Fruit fly (Drosophila melanogaster): ENCODE data around the gene PyK.

Gene PyK

DNA sequence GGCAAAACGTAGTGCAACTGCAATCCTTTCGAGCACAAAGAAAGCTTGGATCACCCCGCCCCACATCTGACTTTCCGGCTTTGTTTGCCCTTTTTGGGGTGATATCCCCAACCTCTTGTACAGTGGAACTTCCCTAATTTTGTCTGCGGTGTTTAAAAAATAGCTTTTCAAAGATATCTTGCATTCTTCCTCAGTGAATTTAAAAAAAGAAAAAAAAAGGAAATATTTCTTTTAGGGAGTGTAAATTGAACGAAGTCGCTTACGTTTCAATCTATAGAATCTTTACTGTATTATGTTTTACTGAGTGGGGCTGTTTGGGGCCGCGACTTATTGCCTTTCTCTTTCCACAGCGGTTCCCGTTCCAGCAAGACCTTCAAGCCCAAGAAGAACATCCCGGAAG lies 54.3 kb downstream of the PyK start:
- TF ChIP-seq acj6 (GFP tag; optimal IDR thresholded peaks at IDR 0.05), result peak; percentile 72
- TF ChIP-seq cyc (GFP tag; optimal IDR thresholded peaks at IDR 0.05), result peak; percentile 84
- no peak for TF ChIP-seq fd85E (GFP tag; optimal IDR thresholded peaks at IDR 0.05)
- peak; percentile 71 for TF ChIP-seq CG8632 (GFP tag; optimal IDR thresholded peaks at IDR 0.05)
- TF ChIP-seq CG3032 (tag; optimal IDR thresholded peaks at IDR 0.05), result peak; percentile 61
- peak; percentile 82 for TF ChIP-seq lz (GFP tag; optimal IDR thresholded peaks at IDR 0.05)
- TF ChIP-seq CG6276 (GFP tag; optimal IDR thresholded peaks at IDR 0.05), result no peak
- peak; percentile 27 for TF ChIP-seq CG16779 (tag; optimal IDR thresholded peaks at IDR 0.05)
- TF ChIP-seq vri (GFP tag; optimal IDR thresholded peaks at IDR 0.05), result peak; percentile 45
- peak; percentile 69 for TF ChIP-seq achi (GFP tag; optimal IDR thresholded peaks at IDR 0.05)
- peak; percentile 23 for TF ChIP-seq CG10669 (GFP tag; optimal IDR thresholded peaks at IDR 0.05)
- TF ChIP-seq CG8319 (GFP tag; optimal IDR thresholded peaks at IDR 0.05), result peak; percentile 61
- TF ChIP-seq fd59A (GFP tag; optimal IDR thresholded peaks at IDR 0.05), result no peak
- peak; percentile 87 for TF ChIP-seq CG31627 (GFP tag; optimal IDR thresholded peaks at IDR 0.05)
- TF ChIP-seq net (GFP tag; optimal IDR thresholded peaks at IDR 0.05), result peak; percentile 61
- TF ChIP-seq Lpt (GFP tag; optimal IDR thresholded peaks at IDR 0.05), result no peak
- no peak for TF ChIP-seq CG6854 (GFP tag; optimal IDR thresholded peaks at IDR 0.05)
- TF ChIP-seq CG11762 (GFP tag; optimal IDR thresholded peaks at IDR 0.05; ENCODE audit: insufficient read depth), result peak; percentile 24
- peak; percentile 88 for TF ChIP-seq Eip78C (GFP tag)
- peak; percentile 95 for TF ChIP-seq svp (GFP tag)
- peak; percentile 86 for TF ChIP-seq esn (GFP tag; optimal IDR thresholded peaks at IDR 0.05)
- TF ChIP-seq Ets21C (GFP tag; optimal IDR thresholded peaks at IDR 0.05), result peak; percentile 73
- TF ChIP-seq CG32006 (GFP tag; optimal IDR thresholded peaks at IDR 0.05), result no peak
- no peak for TF ChIP-seq CG10631 (GFP tag; optimal IDR thresholded peaks at IDR 0.05)
- peak; percentile 80 for TF ChIP-seq CG6792 (GFP tag; optimal IDR thresholded peaks at IDR 0.05)
- peak; percentile 88 for TF ChIP-seq eg (GFP tag; IDR thresholded peaks at IDR 0.05)
- peak; percentile 68 for TF ChIP-seq CG11902 (GFP tag; optimal IDR thresholded peaks at IDR 0.05)
- TF ChIP-seq Met (GFP tag; optimal IDR thresholded peaks at IDR 0.05), result peak; percentile 84
- TF ChIP-seq OdsH (GFP tag; optimal IDR thresholded peaks at IDR 0.05), result no peak
- TF ChIP-seq CG1621 (tag; optimal IDR thresholded peaks at IDR 0.05), result no peak
- TF ChIP-seq Hr38 (GFP tag; optimal IDR thresholded peaks at IDR 0.05), result no peak
- peak; percentile 75 for TF ChIP-seq Sox14 (GFP tag; optimal IDR thresholded peaks at IDR 0.05)
- peak; percentile 86 for TF ChIP-seq CG6163 (GFP tag; IDR thresholded peaks at IDR 0.05)
- TF ChIP-seq pdm3 (GFP tag; optimal IDR thresholded peaks at IDR 0.05), result peak; percentile 77
- TF ChIP-seq spab (GFP tag; optimal IDR thresholded peaks at IDR 0.05), result no peak
- no peak for TF ChIP-seq fkh (GFP tag; optimal IDR thresholded peaks at IDR 0.05)
- TF ChIP-seq Eip93F (GFP tag; optimal IDR thresholded peaks at IDR 0.05), result peak; percentile 24
- peak in 1 of 2 experiments; percentile 39 for TF ChIP-seq ss (GFP tag; optimal IDR thresholded peaks at IDR 0.05)
- peak; percentile 79 for TF ChIP-seq Smox (GFP tag; optimal IDR thresholded peaks at IDR 0.05)
- peak; percentile 35; the same call in 1 of the 2 replicates for TF ChIP-seq CG11294 (GFP tag; IDR thresholded peaks at IDR 0.05)
- TF ChIP-seq CG34406 (GFP tag; optimal IDR thresholded peaks at IDR 0.05), result peak; percentile 72
- TF ChIP-seq dac (GFP tag; optimal IDR thresholded peaks at IDR 0.05), result no peak
- no peak for TF ChIP-seq CG7368 (GFP tag; optimal IDR thresholded peaks at IDR 0.05)
- TF ChIP-seq salr (GFP tag; optimal IDR thresholded peaks at IDR 0.05), result no peak
- peak; percentile 83 for TF ChIP-seq topi (GFP tag; optimal IDR thresholded peaks at IDR 0.05)
- peak; percentile 55 for TF ChIP-seq Ets96B (tag; optimal IDR thresholded peaks at IDR 0.05)
- TF ChIP-seq CG8119 (GFP tag; IDR thresholded peaks at IDR 0.05), result peak; percentile 59; the same call in 2 of the 3 replicates
- TF ChIP-seq Sox15 (GFP tag; optimal IDR thresholded peaks at IDR 0.05), result peak; percentile 47
- peak; percentile 80 for TF ChIP-seq Sox102F (GFP tag; optimal IDR thresholded peaks at IDR 0.05)
- no peak for TF ChIP-seq CG4318 (GFP tag; optimal IDR thresholded peaks at IDR 0.05)
- peak; percentile 74 for TF ChIP-seq CG3919 (GFP tag; optimal IDR thresholded peaks at IDR 0.05)
- peak; percentile 85 for TF ChIP-seq Eip75B (GFP tag; optimal IDR thresholded peaks at IDR 0.05)
- TF ChIP-seq CG9139 (GFP tag; optimal IDR thresholded peaks at IDR 0.05), result no peak
